Worm (Caenorhabditis elegans): ENCODE measurements around the gene K07H8.2.

- TF ChIP-seq ztf-23 (GFP tag; IDR thresholded peaks at IDR 0.05) = no peak
- TF ChIP-seq flt-1 (GFP tag; IDR thresholded peaks at IDR 0.05) = no peak
- TF ChIP-seq klf-2 (GFP tag; conservative IDR thresholded peaks at IDR 0.05) = no peak
Observed at ce11 chrIV:8312105-8312504, 20.8 kb downstream of the K07H8.2 start.

Data from whole organism, midembryonic.